Fruit fly (Drosophila melanogaster): ENCODE results near the gene CG43861.

The CG43861 gene

DNA sequence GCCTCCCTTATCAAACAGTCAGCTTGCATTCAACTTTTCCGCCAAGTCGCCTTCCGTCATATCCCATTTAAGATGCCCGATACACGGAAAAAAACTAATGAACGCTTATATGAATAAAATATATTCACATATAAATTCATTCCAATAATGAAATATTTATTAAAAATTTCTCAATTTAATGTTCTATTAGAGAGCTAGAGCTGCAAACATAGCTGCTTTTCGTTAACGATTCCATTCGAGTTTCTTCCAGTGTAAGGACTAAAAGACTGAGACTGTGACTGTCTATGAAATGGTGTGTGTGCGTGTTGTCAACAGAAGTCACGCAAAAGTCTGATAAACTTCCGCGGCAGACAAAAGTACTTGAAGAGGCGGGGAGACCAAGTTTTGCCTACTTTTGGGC, 87.0 kb downstream of the CG43861 start (continued):
- TF ChIP-seq CG17359 (tag; optimal IDR thresholded peaks at IDR 0.05) = peak; percentile 63
- no peak for TF ChIP-seq Fer2 (tag; optimal IDR thresholded peaks at IDR 0.05)
- TF ChIP-seq CG7556 (GFP tag; optimal IDR thresholded peaks at IDR 0.05) = peak; percentile 65
- TF ChIP-seq cwo (GFP tag; optimal IDR thresholded peaks at IDR 0.05) = peak; percentile 50
- peak; percentile 42 for TF ChIP-seq CG9727 (GFP tag; optimal IDR thresholded peaks at IDR 0.05)
- no peak for TF ChIP-seq CG9215 (GFP tag; IDR thresholded peaks at IDR 0.05)
- TF ChIP-seq CG9817 (tag; optimal IDR thresholded peaks at IDR 0.05) = peak; percentile 20
- peak; percentile 30 for TF ChIP-seq CG6854 (GFP tag; optimal IDR thresholded peaks at IDR 0.05)
- no peak for TF ChIP-seq Chrac-16 (GFP tag; optimal IDR thresholded peaks at IDR 0.05)
- TF ChIP-seq disco-r (GFP tag; optimal IDR thresholded peaks at IDR 0.05) = no peak
- TF ChIP-seq CG2202 (tag; optimal IDR thresholded peaks at IDR 0.05) = no peak
- TF ChIP-seq tio (GFP tag; optimal IDR thresholded peaks at IDR 0.05) = peak; percentile 16
- TF ChIP-seq CG8944 (GFP tag; optimal IDR thresholded peaks at IDR 0.05) = no peak
- TF ChIP-seq CG18011 (GFP tag; optimal IDR thresholded peaks at IDR 0.05) = no peak
- no peak for TF ChIP-seq pan (optimal IDR thresholded peaks at IDR 0.05)
- TF ChIP-seq pan (GFP tag; optimal IDR thresholded peaks at IDR 0.05 in 1 of 2, IDR thresholded peaks at IDR 0.05 in 1 of 2) = peak in 1 of 2 experiments; percentile 48
- peak; percentile 35 for TF ChIP-seq fd96Cb (tag; optimal IDR thresholded peaks at IDR 0.05)
- TF ChIP-seq grn (GFP tag; optimal IDR thresholded peaks at IDR 0.05) = no peak
- peak; percentile 30 for TF ChIP-seq CG17829 (tag; optimal IDR thresholded peaks at IDR 0.05)
- TF ChIP-seq ci (GFP tag; IDR thresholded peaks at IDR 0.05) = peak; percentile 56; the same call in 1 of the 3 replicates
- no peak for TF ChIP-seq fu2 (GFP tag; optimal IDR thresholded peaks at IDR 0.05)
- TF ChIP-seq Bgb (GFP tag; IDR thresholded peaks at IDR 0.05; ENCODE audit: partially characterized antibody) = no peak
- no peak for TF ChIP-seq CG3065 (GFP tag; optimal IDR thresholded peaks at IDR 0.05)
- peak; percentile 43 for TF ChIP-seq Ptx1 (GFP tag; IDR thresholded peaks at IDR 0.05)
- peak; percentile 53 for TF ChIP-seq PHDP (tag; optimal IDR thresholded peaks at IDR 0.05)
- TF ChIP-seq CG10979 (tag; optimal IDR thresholded peaks at IDR 0.05) = peak; percentile 52
- no peak for TF ChIP-seq sima (GFP tag; optimal IDR thresholded peaks at IDR 0.05)
- peak; percentile 53 for TF ChIP-seq Fer3 (tag; optimal IDR thresholded peaks at IDR 0.05)
- peak; percentile 15 for TF ChIP-seq CG16815 (GFP tag; optimal IDR thresholded peaks at IDR 0.05)
- peak; percentile 57 for TF ChIP-seq CG13424 (tag; optimal IDR thresholded peaks at IDR 0.05)
- TF ChIP-seq nerfin-1 (tag; optimal IDR thresholded peaks at IDR 0.05) = no peak
- TF ChIP-seq CG30403 (GFP tag; optimal IDR thresholded peaks at IDR 0.05) = peak; percentile 57
- TF ChIP-seq Usf (GFP tag; optimal IDR thresholded peaks at IDR 0.05) = no peak
- TF ChIP-seq nmo (GFP tag; optimal IDR thresholded peaks at IDR 0.05) = peak; percentile 48
- peak; percentile 21 for TF ChIP-seq CG15011 (GFP tag; optimal IDR thresholded peaks at IDR 0.05)
- TF ChIP-seq Gug (GFP tag; IDR thresholded peaks at IDR 0.05) = peak; percentile 22; the same call in 1 of the 4 replicates
- TF ChIP-seq Meics (GFP tag; optimal IDR thresholded peaks at IDR 0.05) = peak; percentile 57
- TF ChIP-seq Abd-B (GFP tag; optimal IDR thresholded peaks at IDR 0.05) = peak; percentile 45
- TF ChIP-seq Awh (GFP tag; IDR thresholded peaks at IDR 0.05) = 0 out of 2 replicates have a peak, but pooled peaks have one; percentile 35
- no peak for TF ChIP-seq sc (optimal IDR thresholded peaks at IDR 0.05)
- no peak for TF ChIP-seq sc (GFP tag; optimal IDR thresholded peaks at IDR 0.05)
- no peak for TF ChIP-seq CG34224 (GFP tag; IDR thresholded peaks at IDR 0.05; ENCODE audit: partially characterized antibody)
- TF ChIP-seq CG14965 (GFP tag; optimal IDR thresholded peaks at IDR 0.05; ENCODE audit: borderline replicate concordance) = no peak
- peak; percentile 42 for TF ChIP-seq NfI (GFP tag; optimal IDR thresholded peaks at IDR 0.05)
- TF ChIP-seq scrt (GFP tag; optimal IDR thresholded peaks at IDR 0.05) = peak; percentile 57
- TF ChIP-seq E2f1 (GFP tag; IDR thresholded peaks at IDR 0.05) = 0 out of 2 replicates have a peak, but pooled peaks have one; percentile 30
- no peak for TF ChIP-seq rib (GFP tag; IDR thresholded peaks at IDR 0.05)
- no peak for TF ChIP-seq CG12236 (GFP tag; optimal IDR thresholded peaks at IDR 0.05)
- peak; percentile 1 for TF ChIP-seq chn (GFP tag; optimal IDR thresholded peaks at IDR 0.05)
- TF ChIP-seq CG6654 (GFP tag; optimal IDR thresholded peaks at IDR 0.05) = no peak
- TF ChIP-seq CG12744 (GFP tag; optimal IDR thresholded peaks at IDR 0.05) = no peak

All from whole organism, embryonic.